Fruit fly (Drosophila melanogaster): ENCODE results near the gene Gmd.
A peak's percentile ranks its signal among the peaks of the same experiment; 100 is the strongest.

The Gmd gene

DNA sequence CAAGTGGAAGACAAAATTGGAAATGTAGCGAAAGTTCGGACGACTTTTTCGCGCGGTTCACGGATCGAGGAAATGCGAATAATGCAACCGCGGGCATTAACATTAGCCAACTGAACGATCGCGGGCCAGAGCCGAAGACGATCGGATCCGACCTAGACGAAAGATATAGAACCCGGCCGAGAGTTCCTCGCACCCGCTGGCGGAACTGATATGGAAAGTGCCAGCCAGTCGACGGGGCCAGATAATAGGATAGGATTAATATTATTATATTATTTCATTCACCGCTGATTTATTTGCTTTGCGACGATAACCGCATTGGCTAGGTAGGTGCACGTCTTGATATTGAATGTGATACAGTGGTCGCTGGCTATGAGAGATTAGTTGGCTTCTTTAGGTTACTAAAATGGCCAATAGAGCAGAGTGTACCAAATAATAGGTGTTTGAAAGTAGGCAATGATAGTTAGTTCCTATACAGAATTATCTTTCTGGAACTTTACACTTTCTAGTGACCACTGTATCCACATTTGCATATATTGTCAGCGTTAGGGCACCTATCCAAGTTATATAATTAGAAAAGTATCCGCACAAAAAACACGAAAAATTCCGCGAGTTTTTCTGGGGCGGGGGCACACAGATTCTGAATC is 22.7 kb upstream of the Gmd start (continued):
- TF ChIP-seq CG10366 (GFP tag; IDR thresholded peaks at IDR 0.05) (peak; percentile 69), gro (GFP tag; optimal IDR thresholded peaks at IDR 0.05) (peak; percentile 21), Six4 (GFP tag; optimal IDR thresholded peaks at IDR 0.05) (peak; percentile 21), lov (optimal IDR thresholded peaks at IDR 0.05) (no peak), lov (GFP tag; IDR thresholded peaks at IDR 0.05) (0 out of 3 replicates have a peak, but pooled peaks have one; percentile 55), Scr (GFP tag; IDR thresholded peaks at IDR 0.05; ENCODE audit: partially characterized antibody) (no peak), CG17328 (GFP tag; IDR thresholded peaks at IDR 0.05) (peak; percentile 74), CG7357 (GFP tag; IDR thresholded peaks at IDR 0.05) (peak; percentile 55; the same call in 1 of the 3 replicates), ro (GFP tag; IDR thresholded peaks at IDR 0.05) (no peak), HLH4C (GFP tag; IDR thresholded peaks at IDR 0.05; ENCODE audit: partially characterized antibody) (no peak), CG14441 (GFP tag; IDR thresholded peaks at IDR 0.05) (peak; percentile 78), ato (GFP tag; IDR thresholded peaks at IDR 0.05; ENCODE audit: partially characterized antibody) (no peak), CG6765 (GFP tag; optimal IDR thresholded peaks at IDR 0.05) (peak; percentile 1), Lhr (GFP tag; optimal IDR thresholded peaks at IDR 0.05) (peak; percentile 26), CG2116 (GFP tag; optimal IDR thresholded peaks at IDR 0.05) (no peak), Hmr (GFP tag; optimal IDR thresholded peaks at IDR 0.05) (peak; percentile 55), usp (GFP tag; optimal IDR thresholded peaks at IDR 0.05) (no peak), Myb (GFP tag; optimal IDR thresholded peaks at IDR 0.05) (peak; percentile 30), Optix (GFP tag; IDR thresholded peaks at IDR 0.05) (peak; percentile 64; the same call in 2 of the 3 replicates), cas (GFP tag; IDR thresholded peaks at IDR 0.05) (no peak), Oli (tag; optimal IDR thresholded peaks at IDR 0.05) (peak; percentile 74), CG3726 (GFP tag; IDR thresholded peaks at IDR 0.05) (0 out of 3 replicates have a peak, but pooled peaks have one; percentile 51), CG6272 (GFP tag; IDR thresholded peaks at IDR 0.05) (0 out of 2 replicates have a peak, but pooled peaks have one; percentile 46), CG1233 (GFP tag; optimal IDR thresholded peaks at IDR 0.05) (peak; percentile 16), CG14667 (GFP tag; IDR thresholded peaks at IDR 0.05) (peak; percentile 65), trem (tag; optimal IDR thresholded peaks at IDR 0.05) (peak; percentile 24), Trl (optimal IDR thresholded peaks at IDR 0.05) (no peak), Trl (GFP tag; optimal IDR thresholded peaks at IDR 0.05) (peak; percentile 72), ind (GFP tag; optimal IDR thresholded peaks at IDR 0.05) (peak; percentile 83), CG8944 (GFP tag; optimal IDR thresholded peaks at IDR 0.05) (peak; percentile 43), CHES-1-like (GFP tag; optimal IDR thresholded peaks at IDR 0.05) (peak; percentile 58), az2 (GFP tag; optimal IDR thresholded peaks at IDR 0.05) (peak; percentile 47), crc (GFP tag; optimal IDR thresholded peaks at IDR 0.05) (peak; percentile 32), CG9215 (GFP tag; IDR thresholded peaks at IDR 0.05) (peak; percentile 55; the same call in 1 of the 2 replicates), CG14860 (GFP tag; IDR thresholded peaks at IDR 0.05; ENCODE audit: partially characterized antibody) (no peak), Hand (GFP tag; optimal IDR thresholded peaks at IDR 0.05) (peak; percentile 11), Dip2 (GFP tag; IDR thresholded peaks at IDR 0.05) (no peak), CG12744 (GFP tag; optimal IDR thresholded peaks at IDR 0.05) (no peak), Usf (GFP tag; optimal IDR thresholded peaks at IDR 0.05) (peak; percentile 46), unpg (GFP tag; optimal IDR thresholded peaks at IDR 0.05) (peak; percentile 73), CG17385 (GFP tag; optimal IDR thresholded peaks at IDR 0.05) (peak; percentile 60), CG12659 (GFP tag; optimal IDR thresholded peaks at IDR 0.05) (peak; percentile 40), Sry-β (GFP tag; optimal IDR thresholded peaks at IDR 0.05) (no peak), Sox102F (GFP tag; optimal IDR thresholded peaks at IDR 0.05) (peak; percentile 76), NfI (GFP tag; optimal IDR thresholded peaks at IDR 0.05) (peak; percentile 67), CG34376 (GFP tag; optimal IDR thresholded peaks at IDR 0.05) (peak; percentile 42), esg (GFP tag; conservative IDR thresholded peaks at IDR 0.05) (peak; percentile 70), bab2 (GFP tag; optimal IDR thresholded peaks at IDR 0.05) (peak; percentile 50), CG15696 (tag; optimal IDR thresholded peaks at IDR 0.05) (peak; percentile 76), sr (GFP tag; IDR thresholded peaks at IDR 0.05) (peak; percentile 22; the same call in 1 of the 3 replicates)

Data from whole organism, embryonic.